Fruit fly (Drosophila melanogaster): ENCODE results near the gene CG1695.

CG1695 gene

dm6 chrX:20391230-20391629, 42.5 kb upstream of the CG1695 start (continued):
- TF ChIP-seq Sox102F (GFP tag; optimal IDR thresholded peaks at IDR 0.05) (no peak), CHES-1-like (GFP tag; optimal IDR thresholded peaks at IDR 0.05) (no peak), CG17912 (GFP tag; optimal IDR thresholded peaks at IDR 0.05) (no peak), caup (GFP tag; optimal IDR thresholded peaks at IDR 0.05; ENCODE audit: severe bottlenecking) (no peak), her (GFP tag; optimal IDR thresholded peaks at IDR 0.05) (no peak), CG12744 (GFP tag; optimal IDR thresholded peaks at IDR 0.05) (no peak), CG18011 (GFP tag; optimal IDR thresholded peaks at IDR 0.05) (peak; percentile 41), CG10462 (GFP tag; optimal IDR thresholded peaks at IDR 0.05) (no peak), bowl (GFP tag; IDR thresholded peaks at IDR 0.05) (no peak), dmrt11E (tag; optimal IDR thresholded peaks at IDR 0.05) (no peak), CG13624 (GFP tag; optimal IDR thresholded peaks at IDR 0.05) (no peak), fd64A (GFP tag; optimal IDR thresholded peaks at IDR 0.05) (no peak), CG15514 (GFP tag; optimal IDR thresholded peaks at IDR 0.05) (peak; percentile 7), amos (GFP tag; IDR thresholded peaks at IDR 0.05; ENCODE audit: partially characterized antibody) (peak; percentile 41; the same call in 1 of the 2 replicates), ewg (GFP tag; optimal IDR thresholded peaks at IDR 0.05) (no peak)

dm6 chrX:20393580-20393979, 40.2 kb upstream of the CG1695 start, which contains the start of gene Syx16:
Gene Syx16, minus strand, starts transcription at chrX:20393751.
- TF ChIP-seq MBD-R2 (GFP tag; IDR thresholded peaks at IDR 0.05) (peak; percentile 37), CG11696 (GFP tag; IDR thresholded peaks at IDR 0.05) (no peak), amos (GFP tag; IDR thresholded peaks at IDR 0.05; ENCODE audit: partially characterized antibody) (peak; percentile 42; the same call in 1 of the 2 replicates), CG13424 (tag; optimal IDR thresholded peaks at IDR 0.05) (no peak), Hr51 (GFP tag; optimal IDR thresholded peaks at IDR 0.05) (no peak), z (GFP tag; IDR thresholded peaks at IDR 0.05) (no peak), Oli (tag; optimal IDR thresholded peaks at IDR 0.05) (no peak), CG33557 (GFP tag; optimal IDR thresholded peaks at IDR 0.05) (no peak), tgo (GFP tag; IDR thresholded peaks at IDR 0.05) (no peak), ATbp (GFP tag; optimal IDR thresholded peaks at IDR 0.05) (no peak), CG17829 (tag; optimal IDR thresholded peaks at IDR 0.05) (no peak), ewg (GFP tag; optimal IDR thresholded peaks at IDR 0.05) (no peak), ftz-f1 (GFP tag; optimal IDR thresholded peaks at IDR 0.05) (no peak), ase (GFP tag; IDR thresholded peaks at IDR 0.05) (no peak), CG12071 (GFP tag; optimal IDR thresholded peaks at IDR 0.05) (no peak), br (optimal IDR thresholded peaks at IDR 0.05) (no peak), pnt (GFP tag; optimal IDR thresholded peaks at IDR 0.05) (no peak), Hr3 (GFP tag; optimal IDR thresholded peaks at IDR 0.05) (no peak), toy (GFP tag; IDR thresholded peaks at IDR 0.05) (no peak), bbx (GFP tag; IDR thresholded peaks at IDR 0.05; ENCODE audit: partially characterized antibody) (no peak), Dref (GFP tag; IDR thresholded peaks at IDR 0.05) (peak; percentile 45), D19A (tag; optimal IDR thresholded peaks at IDR 0.05) (no peak), CG9797 (GFP tag; optimal IDR thresholded peaks at IDR 0.05) (peak; percentile 56), ac (GFP tag; optimal IDR thresholded peaks at IDR 0.05) (no peak), CG10565 (GFP tag; optimal IDR thresholded peaks at IDR 0.05) (no peak), gcm2 (GFP tag; optimal IDR thresholded peaks at IDR 0.05) (no peak), Ravus (GFP tag; IDR thresholded peaks at IDR 0.05) (no peak), Lim3 (GFP tag; IDR thresholded peaks at IDR 0.05) (no peak), Oaz (GFP tag; IDR thresholded peaks at IDR 0.05) (no peak), CG4328 (GFP tag; optimal IDR thresholded peaks at IDR 0.05) (no peak), CG31365 (tag; optimal IDR thresholded peaks at IDR 0.05) (no peak), ci (GFP tag; IDR thresholded peaks at IDR 0.05) (no peak), CG18011 (GFP tag; optimal IDR thresholded peaks at IDR 0.05) (no peak), CG15514 (GFP tag; optimal IDR thresholded peaks at IDR 0.05) (no peak), CG2875 (GFP tag; optimal IDR thresholded peaks at IDR 0.05) (no peak), sisA (GFP tag; IDR thresholded peaks at IDR 0.05) (no peak), odd (GFP tag; optimal IDR thresholded peaks at IDR 0.05) (no peak), grau (tag; optimal IDR thresholded peaks at IDR 0.05) (no peak), CG15269 (tag; optimal IDR thresholded peaks at IDR 0.05) (no peak)

All from whole organism, embryonic.